Fruit fly (Drosophila melanogaster) ovary, adult (tissue): Measurements from ENCODE around the gene CG14325.

ENCODE experiments used
- CG17801 ChIP-seq: fragments of 200-800 bp; optimal IDR thresholded peaks from 2 replicates; lab custom pipeline; 2019; ENCODE audit warnings: missing biosample characterization, mild to moderate bottlenecking, missing genetic modification characterization, moderate library complexity; ENCODE audit not compliant: partially characterized antibody

The CG14325 gene

dm6 chr3R:17670857-17671336 lies 44.0 kb downstream of the CG14325 start, which contains the start of the genes CG7523 and Mps1:
TSS of gene CG7523 (minus strand) at chr3R:17670895.
TSS of gene Mps1 (plus strand) at chr3R:17671271.
- no peak for TF ChIP-seq CG17801

dm6 chr3R:17678138-17678873 lies 51.4 kb downstream of the CG14325 start:
- peak; percentile 4 for TF ChIP-seq CG17801
